Worm (Caenorhabditis elegans): ENCODE results near the gene W07G4.5.

Gene W07G4.5

DNA sequence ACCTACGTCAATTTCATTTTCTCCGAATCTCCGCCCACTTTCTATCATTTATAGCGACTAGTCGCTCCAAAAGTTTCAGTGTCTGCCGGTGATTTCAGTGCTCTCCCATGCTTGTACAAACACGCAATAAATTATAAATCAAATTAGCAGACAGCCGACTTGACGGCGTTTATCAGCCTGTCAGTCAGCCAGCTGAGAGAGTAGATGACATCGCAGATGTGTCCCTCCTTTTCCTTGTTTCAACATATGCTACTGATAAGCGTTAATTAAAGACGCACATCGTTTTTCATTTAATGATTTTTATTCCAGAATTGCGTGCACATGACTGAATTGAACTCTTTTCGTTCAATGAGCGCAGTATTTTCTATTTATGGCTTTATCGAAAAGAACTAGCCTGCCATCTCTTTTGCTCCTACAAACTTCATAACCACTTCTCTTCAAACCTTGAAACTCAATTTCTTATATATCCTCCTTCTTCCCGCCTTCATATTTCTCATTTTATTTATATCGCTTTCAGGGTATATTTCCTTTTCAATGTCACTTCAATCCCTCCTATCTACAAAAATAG is 4.5 kb upstream of the W07G4.5 start, which contains the start of gene lap-2:
TSS of gene lap-2 (plus strand) at position 518 of the 568 bp plus-strand sequence.
- TF ChIP-seq unc-55 (GFP tag; optimal IDR thresholded peaks at IDR 0.05) (no peak), ztf-1 (GFP tag; conservative IDR thresholded peaks at IDR 0.05) (no peak), sem-4 (tag; optimal IDR thresholded peaks at IDR 0.05) (no peak), snpc-4 (tag; optimal IDR thresholded peaks at IDR 0.05) (no peak), sma-9 (GFP tag; optimal IDR thresholded peaks at IDR 0.05) (peak; percentile 88), sma-9 (tag; optimal IDR thresholded peaks at IDR 0.05) (no peak), fos-1 (tag; optimal IDR thresholded peaks at IDR 0.05) (peak; percentile 36), mdl-1 (tag; optimal IDR thresholded peaks at IDR 0.05) (no peak), nhr-23 (tag; optimal IDR thresholded peaks at IDR 0.05) (no peak), nhr-6 (tag; optimal IDR thresholded peaks at IDR 0.05) (no peak), ztf-4 (tag; optimal IDR thresholded peaks at IDR 0.05) (no peak), F13H6.1 (tag; optimal IDR thresholded peaks at IDR 0.05) (peak; percentile 17), crh-2 (tag; optimal IDR thresholded peaks at IDR 0.05) (peak; percentile 23), nhr-77 (tag; optimal IDR thresholded peaks at IDR 0.05) (no peak)

DNA sequence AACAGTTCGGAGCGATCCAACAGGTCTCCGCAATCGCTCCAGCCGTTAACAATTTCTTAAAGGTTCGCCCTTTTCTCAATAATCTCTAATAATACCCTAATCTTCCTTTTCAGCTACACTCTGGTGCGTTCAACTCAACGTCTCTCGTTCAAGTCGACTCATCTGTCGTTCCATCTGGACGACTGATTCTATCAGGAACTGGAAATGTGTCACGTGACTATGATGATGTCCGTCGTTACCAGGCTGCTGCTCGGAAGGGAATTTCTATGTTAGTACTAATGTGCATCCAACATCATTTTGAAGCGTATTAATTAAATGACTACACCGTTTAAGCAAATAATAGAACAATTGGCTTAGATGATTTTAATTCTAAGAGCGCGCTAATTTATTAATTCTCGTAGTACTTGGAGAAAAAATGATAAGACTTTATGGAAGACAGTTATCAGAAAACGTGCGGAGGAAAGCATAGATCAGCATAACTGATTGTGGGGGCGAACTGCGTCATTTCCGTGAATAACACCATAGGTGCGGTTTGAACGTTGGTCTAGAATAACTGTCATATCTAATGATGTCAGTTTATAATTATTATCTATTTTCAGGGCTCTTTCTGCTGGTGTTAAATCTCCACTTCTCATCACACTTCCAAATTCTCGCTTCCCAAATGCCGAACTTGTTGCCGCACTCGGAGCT is 3.8 kb upstream of the W07G4.5 start:
- no peak for TF ChIP-seq lin-11 (tag; optimal IDR thresholded peaks at IDR 0.05)
- no peak for TF ChIP-seq ama-1 (optimal IDR thresholded peaks at IDR 0.05)
- no peak for TF ChIP-seq peb-1 (tag; optimal IDR thresholded peaks at IDR 0.05)
- no peak for TF ChIP-seq nhr-10 (tag; optimal IDR thresholded peaks at IDR 0.05)
- no peak for TF ChIP-seq ceh-16 (tag; optimal IDR thresholded peaks at IDR 0.05)
- no peak for TF ChIP-seq Y55F3AM.14 (GFP tag; optimal IDR thresholded peaks at IDR 0.05)
- TF ChIP-seq blmp-1 (tag; optimal IDR thresholded peaks at IDR 0.05; ENCODE audit: insufficient read depth), result no peak
- TF ChIP-seq lin-39 (tag; optimal IDR thresholded peaks at IDR 0.05), result no peak
- no peak for TF ChIP-seq F13H6.1 (tag; optimal IDR thresholded peaks at IDR 0.05)
- TF ChIP-seq egl-27 (tag; optimal IDR thresholded peaks at IDR 0.05), result no peak
- TF ChIP-seq gmeb-1 (tag; optimal IDR thresholded peaks at IDR 0.05), result no peak
- no peak for TF ChIP-seq snpc-4 (tag; optimal IDR thresholded peaks at IDR 0.05)
- no peak for TF ChIP-seq ztf-4 (tag; optimal IDR thresholded peaks at IDR 0.05)
- no peak for TF ChIP-seq ztf-1 (GFP tag; conservative IDR thresholded peaks at IDR 0.05)
- no peak for TF ChIP-seq nhr-25 (tag; optimal IDR thresholded peaks at IDR 0.05)
- TF ChIP-seq unc-39 (tag; optimal IDR thresholded peaks at IDR 0.05), result no peak
- TF ChIP-seq ztf-11 (tag; optimal IDR thresholded peaks at IDR 0.05), result no peak
- no peak for TF ChIP-seq nhr-12 (tag; optimal IDR thresholded peaks at IDR 0.05)
- TF ChIP-seq sma-9 (GFP tag; optimal IDR thresholded peaks at IDR 0.05), result no peak
- no peak for TF ChIP-seq sma-9 (tag; optimal IDR thresholded peaks at IDR 0.05)
- no peak for TF ChIP-seq nhr-21 (tag; optimal IDR thresholded peaks at IDR 0.05)

DNA sequence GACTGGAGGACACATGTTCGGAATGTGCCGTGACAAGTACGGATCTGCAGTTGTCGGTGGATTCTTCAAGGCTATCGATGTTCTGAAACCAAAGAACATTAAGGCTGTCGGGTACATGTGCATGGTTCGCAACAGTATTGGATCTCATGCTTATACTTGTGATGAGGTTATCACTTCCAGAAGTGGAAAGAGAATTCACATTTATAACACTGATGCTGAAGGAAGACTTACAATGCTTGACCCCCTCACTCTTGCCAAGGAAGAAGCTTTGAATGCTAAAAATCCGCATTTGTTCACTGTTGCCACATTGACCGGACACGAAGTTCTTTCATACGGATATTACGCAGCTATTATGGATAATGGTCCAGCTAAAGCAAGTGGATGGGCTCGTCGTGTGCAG is 2.8 kb upstream of the W07G4.5 start:
- no peak for TF ChIP-seq lin-39 (tag; optimal IDR thresholded peaks at IDR 0.05)

DNA sequence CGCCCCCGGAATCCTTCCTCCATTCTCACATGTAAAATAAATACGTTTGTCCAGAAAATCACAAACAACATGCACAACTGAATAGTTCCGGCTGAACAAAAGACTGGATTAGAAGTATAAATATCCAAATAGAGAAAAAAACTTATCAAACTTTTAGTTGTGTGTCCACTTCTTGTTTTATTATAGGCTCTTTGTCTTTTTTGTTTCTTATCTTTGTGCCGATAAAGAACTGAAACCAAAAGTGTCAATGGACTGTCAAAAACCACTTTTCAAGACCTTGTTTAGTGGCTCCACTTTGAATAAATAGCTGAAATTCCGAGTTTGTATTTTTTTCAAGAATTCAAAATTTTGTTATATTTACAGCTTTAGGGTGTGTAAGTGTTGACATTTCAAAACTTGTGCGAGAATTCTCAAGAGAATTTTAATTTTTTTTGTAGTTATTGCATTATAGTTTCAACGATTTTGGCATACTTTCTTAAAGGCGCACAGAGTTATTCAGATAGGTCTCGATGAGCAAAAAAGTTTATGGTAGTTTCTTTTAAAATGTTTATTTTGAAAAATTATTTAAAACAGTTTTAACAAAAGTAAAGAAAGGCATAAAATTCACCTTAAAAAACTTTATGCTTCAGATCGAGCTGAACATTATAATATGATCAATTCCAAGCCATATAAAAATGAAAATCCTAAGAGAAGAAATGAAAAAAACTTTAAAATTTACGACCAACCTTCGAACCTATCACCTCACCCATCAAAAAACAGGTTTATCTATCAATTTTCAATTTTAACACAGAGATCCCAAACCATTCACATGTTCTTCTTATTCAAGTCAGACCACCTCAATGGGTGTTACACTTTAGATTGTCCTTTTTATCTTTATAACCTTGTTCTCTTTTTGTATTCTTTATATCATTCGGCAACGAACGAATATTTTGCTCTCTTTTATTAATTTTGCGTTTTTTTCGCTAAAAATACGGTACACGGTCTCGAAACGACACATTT is 1.4 kb upstream of the W07G4.5 start:
- no peak for TF ChIP-seq elt-1 (tag; optimal IDR thresholded peaks at IDR 0.05)
- peak; percentile 37 for TF ChIP-seq nhr-21 (tag; optimal IDR thresholded peaks at IDR 0.05)
- peak; percentile 64 for TF ChIP-seq sma-9 (GFP tag; optimal IDR thresholded peaks at IDR 0.05)
- no peak for TF ChIP-seq sma-9 (tag; optimal IDR thresholded peaks at IDR 0.05)
- TF ChIP-seq blmp-1 (tag; optimal IDR thresholded peaks at IDR 0.05; ENCODE audit: insufficient read depth), result peak; percentile 23
- peak; percentile 34 for TF ChIP-seq fos-1 (tag; optimal IDR thresholded peaks at IDR 0.05)
- TF ChIP-seq mdl-1 (tag; optimal IDR thresholded peaks at IDR 0.05), result no peak
- peak; percentile 60 for TF ChIP-seq nhr-25 (tag; optimal IDR thresholded peaks at IDR 0.05)
- TF ChIP-seq nhr-23 (tag; optimal IDR thresholded peaks at IDR 0.05), result no peak
- peak; percentile 20 for TF ChIP-seq sma-3 (GFP tag; optimal IDR thresholded peaks at IDR 0.05)

Measured in whole organism, L2 larva.